Worm (Caenorhabditis elegans) whole organism, L1 larva: ENCODE results near the gene fbxb-9.

Experiments used
- C04F5.9 ChIP-seq: sonication (generic microtip); optimal IDR thresholded peaks from 2 replicates; lab custom pipeline; 2016; ENCODE audit warnings: missing genetic modification characterization, missing compliant biosample characterization
- aha-1 ChIP-seq: fragments of 150-350 bp; optimal IDR thresholded peaks from 2 replicates; lab custom pipeline; 2014; ENCODE audit warnings: missing biosample characterization, missing genetic modification characterization
- alr-1 ChIP-seq: fragments of 200-800 bp; sonication (Bioruptor generic); optimal IDR thresholded peaks from 2 replicates; lab custom pipeline; 2018; ENCODE audit warnings: borderline replicate concordance, mild to moderate bottlenecking, missing genetic modification characterization, missing compliant biosample characterization
- ama-1 ChIP-seq: fragments of 150-350 bp; optimal IDR thresholded peaks from 2 replicates; lab custom pipeline; 2014
- blmp-1 ChIP-seq: fragments of 150-350 bp; optimal IDR thresholded peaks from 2 replicates; lab custom pipeline; 2014; ENCODE audit warnings: missing biosample characterization, missing genetic modification characterization
- ceh-82 ChIP-seq, 3 experiments: fragments of 150-350 bp in 1 of 3; sonication (generic microtip) in 2 of 3; optimal IDR thresholded peaks; 2 replicates each; lab custom pipeline; 2014 to 2017; ENCODE audit warnings: missing biosample characterization in 3 of 3, missing genetic modification characterization in 3 of 3
- ceh-90 ChIP-seq: sonication (generic microtip); optimal IDR thresholded peaks from 2 replicates; lab custom pipeline; 2016; ENCODE audit warnings: missing genetic modification characterization, missing compliant biosample characterization
- ces-1 ChIP-seq: fragments of 150-350 bp; optimal IDR thresholded peaks from 2 replicates; lab custom pipeline; 2014; ENCODE audit warnings: missing biosample characterization, missing genetic modification reagents, missing genetic modification characterization
- dpl-1 ChIP-seq, 3 experiments: fragments of 150-350 bp in 2 of 3; sonication (generic microtip) in 1 of 3; optimal IDR thresholded peaks; 2 replicates each; lab custom pipeline; 2014 to 2017; ENCODE audit warnings: missing biosample characterization in 3 of 3, missing genetic modification characterization in 3 of 3, missing genetic modification reagents in 3 of 3
- dsc-1 ChIP-seq: sonication (generic microtip); optimal IDR thresholded peaks from 2 replicates; lab custom pipeline; 2016; ENCODE audit warnings: mild to moderate bottlenecking, missing genetic modification characterization, missing compliant biosample characterization
- efl-1 ChIP-seq, 4 experiments: fragments of 150-350 bp; optimal IDR thresholded peaks in 3 of 4; peaks in 1 of 4; 1 replicate in 1 of 4; 2 replicates in 3 of 4; lab custom pipeline; 2014; ENCODE audit warnings: missing biosample characterization in 2 of 4, missing genetic modification characterization in 2 of 4, missing genetic modification reagents in 2 of 4
- efl-3 ChIP-seq: fragments of 200-800 bp; sonication (Bioruptor generic); optimal IDR thresholded peaks from 2 replicates; lab custom pipeline; 2018; ENCODE audit warnings: mild to moderate bottlenecking, missing genetic modification characterization, missing compliant biosample characterization
- egl-13 ChIP-seq: sonication (generic microtip); optimal IDR thresholded peaks from 2 replicates; lab custom pipeline; 2016; ENCODE audit warnings: missing genotype, missing genetic modification reagents, missing genetic modification characterization, missing compliant biosample characterization
- elt-2 ChIP-seq: sonication (generic microtip); optimal IDR thresholded peaks from 2 replicates; lab custom pipeline; 2016; ENCODE audit warnings: missing genetic modification characterization, mild to moderate bottlenecking, inconsistent platforms, missing compliant biosample characterization, missing genetic modification reagents
- fkh-8 ChIP-seq: sonication (generic microtip); optimal IDR thresholded peaks from 2 replicates; lab custom pipeline; 2016; ENCODE audit warnings: mild to moderate bottlenecking, missing genetic modification characterization, missing compliant biosample characterization
- hlh-17 ChIP-seq: fragments of 200-800 bp; sonication (Bioruptor generic); optimal IDR thresholded peaks from 2 replicates; lab custom pipeline; 2018; ENCODE audit warnings: missing genetic modification characterization, mild to moderate bottlenecking, missing compliant biosample characterization, moderate library complexity, borderline replicate concordance
- isw-1 ChIP-seq: fragments of 200-800 bp; sonication (Bioruptor generic); IDR thresholded peaks from 2 replicates; pipeline ENCODE4 v1.3.6; 2022; ENCODE audit warnings: missing genetic modification characterization, missing compliant biosample characterization
- mef-2 ChIP-seq: fragments of 150-350 bp; optimal IDR thresholded peaks from 2 replicates; lab custom pipeline; 2014; ENCODE audit warnings: missing biosample characterization, missing genetic modification characterization
- nhr-237 ChIP-seq: fragments of 150-350 bp; optimal IDR thresholded peaks from 2 replicates; lab custom pipeline; 2014; ENCODE audit warnings: missing biosample characterization, missing genetic modification characterization
- nhr-47 ChIP-seq: sonication (generic microtip); optimal IDR thresholded peaks from 2 replicates; lab custom pipeline; 2016; ENCODE audit warnings: mild to moderate bottlenecking, missing genetic modification characterization, moderate library complexity, missing compliant biosample characterization
- nhr-84 ChIP-seq: sonication (generic microtip); optimal IDR thresholded peaks from 2 replicates; lab custom pipeline; 2017; ENCODE audit warnings: missing biosample characterization, missing genetic modification characterization
- nhr-90 ChIP-seq: sonication (generic microtip); optimal IDR thresholded peaks from 2 replicates; lab custom pipeline; 2016; ENCODE audit warnings: mild to moderate bottlenecking, missing genetic modification characterization, missing compliant biosample characterization; ENCODE audit not compliant: poor library complexity
- pag-3 ChIP-seq: sonication (generic microtip); optimal IDR thresholded peaks from 2 replicates; lab custom pipeline; 2017; ENCODE audit warnings: missing genetic modification characterization, mild to moderate bottlenecking, missing compliant biosample characterization, antibody characterized with exemption, borderline replicate concordance; ENCODE audit not compliant: insufficient read depth
- rnt-1 ChIP-seq: sonication (generic microtip); optimal IDR thresholded peaks from 2 replicates; lab custom pipeline; 2016; ENCODE audit warnings: mild to moderate bottlenecking, missing genetic modification characterization, moderate library complexity, missing compliant biosample characterization
- skn-1 ChIP-seq: fragments of 150-350 bp; optimal IDR thresholded peaks from 2 replicates; lab custom pipeline; 2014; ENCODE audit warnings: missing biosample characterization, missing genetic modification characterization
- snu-23 ChIP-seq: sonication (generic microtip); optimal IDR thresholded peaks from 2 replicates; lab custom pipeline; 2016; ENCODE audit warnings: missing genetic modification characterization, missing compliant biosample characterization
- sup-37 ChIP-seq: fragments of 200-800 bp; sonication (Bioruptor generic); optimal IDR thresholded peaks from 2 replicates; lab custom pipeline; 2018; ENCODE audit warnings: mild to moderate bottlenecking, missing genetic modification characterization, missing compliant biosample characterization
- tbx-2 ChIP-seq: sonication (generic microtip); optimal IDR thresholded peaks from 2 replicates; lab custom pipeline; 2016; ENCODE audit warnings: missing genetic modification characterization, missing compliant biosample characterization
- unc-30 ChIP-seq: sonication (generic microtip); optimal IDR thresholded peaks from 2 replicates; lab custom pipeline; 2017; ENCODE audit warnings: missing biosample characterization, missing genetic modification characterization
- zag-1 ChIP-seq: fragments of 150-350 bp; optimal IDR thresholded peaks from 2 replicates; lab custom pipeline; 2014; ENCODE audit warnings: missing biosample characterization, missing genetic modification characterization

fbxb-9 gene

ce11 chrIV:11174772-11175171, 12.4 kb upstream of the fbxb-9 start:
- no peak for TF ChIP-seq skn-1 (tag; lab: Kevin White, UChicago)
- TF ChIP-seq blmp-1 (tag; lab: Kevin White, UChicago) = peak; percentile 24

- no peak for TF ChIP-seq ceh-82 (tag; optimal IDR thresholded peaks at IDR 0.05; lab: Kevin White, UChicago)
- no peak for TF ChIP-seq isw-1
- TF ChIP-seq C04F5.9 (tag; lab: Kevin White, UChicago) = no peak
- no peak for TF ChIP-seq ama-1 (lab: Kevin White, UChicago)
- no peak for TF ChIP-seq ceh-90
- no peak for TF ChIP-seq unc-30 (tag; lab: Kevin White, UChicago)
- no peak for TF ChIP-seq aha-1 (tag; lab: Kevin White, UChicago)
- no peak for TF ChIP-seq fkh-8 (tag; lab: Kevin White, UChicago)
Measured at ce11 chrIV:11169652-11170051, 7.3 kb upstream of the fbxb-9 start, which contains the start of gene nhr-67. Gene nhr-67 (plus strand): TSS chrIV:11169748.

- TF ChIP-seq sup-37 (GFP tag; lab: Kevin White, UChicago) = no peak
- no peak for TF ChIP-seq snu-23 (GFP tag; lab: Kevin White, UChicago)
- no peak for TF ChIP-seq elt-2
Measured at ce11 chrIV:11164831-11165230, 2.5 kb upstream of the fbxb-9 start, which contains the start of gene C08F8.6. Gene C08F8.6 (minus strand): TSS chrIV:11164931.

ce11 chrIV:11160707-11161106, 1.6 kb downstream of the fbxb-9 start, which contains the start of gene C08F8.15:
Gene C08F8.15 (minus strand): TSS chrIV:11160807.
- TF ChIP-seq efl-1 (optimal IDR thresholded peaks at IDR 0.05; lab: Kevin White, UChicago) (no peak), efl-1 (GFP tag; optimal IDR thresholded peaks at IDR 0.05 in 1 of 2; lab: Kevin White, UChicago) (peak in 1 of 2 experiments; percentile 67), blmp-1 (tag; lab: Kevin White, UChicago) (no peak)

ce11 chrIV:11159886-11160285, 2.5 kb downstream of the fbxb-9 start, which contains the start of gene mboa-4:
Gene mboa-4 (minus strand): TSS chrIV:11159986.
- TF ChIP-seq mef-2 (tag; lab: Kevin White, UChicago) (no peak), dsc-1 (tag; lab: Kevin White, UChicago) (no peak), egl-13 (tag; lab: Kevin White, UChicago) (no peak), tbx-2 (tag; lab: Kevin White, UChicago) (no peak), nhr-84 (tag; lab: Kevin White, UChicago) (no peak), zag-1 (no peak), fkh-8 (tag; lab: Kevin White, UChicago) (no peak), dpl-1 (GFP tag; optimal IDR thresholded peaks at IDR 0.05; lab: Kevin White, UChicago) (no peak), skn-1 (tag; lab: Kevin White, UChicago) (no peak), rnt-1 (tag; lab: Kevin White, UChicago) (no peak), alr-1 (tag; lab: Kevin White, UChicago) (no peak), pag-3 (tag; lab: Kevin White, UChicago) (no peak), nhr-237 (tag; lab: Kevin White, UChicago) (no peak), efl-3 (no peak), nhr-47 (tag; lab: Kevin White, UChicago) (no peak), hlh-17 (GFP tag; lab: Kevin White, UChicago) (no peak)

- TF ChIP-seq ces-1 (no peak), nhr-47 (tag; lab: Kevin White, UChicago) (no peak), nhr-90 (tag; lab: Kevin White, UChicago) (no peak)
Measured at ce11 chrIV:11156526-11156925, 5.8 kb downstream of the fbxb-9 start.
